Fruit fly (Drosophila melanogaster): ENCODE data around the gene CG46517.
"Not testable (repeated sequence)": the region's sequence is repeated elsewhere in the genome, so short reads cannot be mapped to it uniquely, and the experiment has no call there.

dm6 chrX:22201883-22202282 is 15.3 kb upstream of the CG46517 start, which contains the start of gene CG46515:
- not testable (repeated sequence) for TF ChIP-seq cic (GFP tag; optimal IDR thresholded peaks at IDR 0.05); toe (GFP tag; optimal IDR thresholded peaks at IDR 0.05); CG1620 (GFP tag; optimal IDR thresholded peaks at IDR 0.05); cnc (optimal IDR thresholded peaks at IDR 0.05); Crg-1 (GFP tag; optimal IDR thresholded peaks at IDR 0.05); bab1 (GFP tag; optimal IDR thresholded peaks at IDR 0.05); tj (GFP tag; optimal IDR thresholded peaks at IDR 0.05); ovo (GFP tag; optimal IDR thresholded peaks at IDR 0.05); kay (GFP tag; ENCODE audit: borderline replicate concordance); CG12768 (GFP tag; optimal IDR thresholded peaks at IDR 0.05); pad (GFP tag; optimal IDR thresholded peaks at IDR 0.05); CG33017 (tag; optimal IDR thresholded peaks at IDR 0.05); CG11617 (GFP tag; optimal IDR thresholded peaks at IDR 0.05); CG7101 (tag; optimal IDR thresholded peaks at IDR 0.05)

Data from whole organism, adult.